Worm (Caenorhabditis elegans): ENCODE measurements around the gene ceh-43.

Gene ceh-43

ce11 chrIII:4495685-4496084 lies 45.9 kb upstream of the ceh-43 start:
- TF ChIP-seq F16B12.6 (tag; optimal IDR thresholded peaks at IDR 0.05) (no peak), dsc-1 (tag; optimal IDR thresholded peaks at IDR 0.05) (peak; percentile 95), skn-1 (tag; optimal IDR thresholded peaks at IDR 0.05) (no peak), lin-15B (tag; optimal IDR thresholded peaks at IDR 0.05) (no peak), nhr-11 (tag; optimal IDR thresholded peaks at IDR 0.05) (peak; percentile 16), nhr-47 (tag; optimal IDR thresholded peaks at IDR 0.05) (peak; percentile 49), efl-3 (GFP tag; optimal IDR thresholded peaks at IDR 0.05) (no peak), ces-1 (GFP tag; optimal IDR thresholded peaks at IDR 0.05) (no peak), fkh-8 (tag; optimal IDR thresholded peaks at IDR 0.05) (peak; percentile 89), ceh-90 (tag; optimal IDR thresholded peaks at IDR 0.05) (peak; percentile 0), hlh-17 (GFP tag; optimal IDR thresholded peaks at IDR 0.05; ENCODE audit: borderline replicate concordance) (no peak), unc-62 (GFP tag; optimal IDR thresholded peaks at IDR 0.05) (no peak), sox-4 (tag; optimal IDR thresholded peaks at IDR 0.05) (peak; percentile 56), Y116A8C.19 (tag; optimal IDR thresholded peaks at IDR 0.05; ENCODE audit: borderline replicate concordance) (no peak), zip-4 (GFP tag; optimal IDR thresholded peaks at IDR 0.05) (no peak), nhr-12 (tag; optimal IDR thresholded peaks at IDR 0.05) (no peak), efl-1 (optimal IDR thresholded peaks at IDR 0.05) (no peak), efl-1 (GFP tag; optimal IDR thresholded peaks at IDR 0.05 in 1 of 2) (no peak), nhr-85 (tag) (no peak), unc-86 (tag; optimal IDR thresholded peaks at IDR 0.05) (no peak), sptf-1 (tag; optimal IDR thresholded peaks at IDR 0.05) (no peak), swsn-7 (tag; optimal IDR thresholded peaks at IDR 0.05) (no peak), nhr-84 (tag; optimal IDR thresholded peaks at IDR 0.05) (no peak), egl-13 (tag; optimal IDR thresholded peaks at IDR 0.05) (peak; percentile 45), fos-1 (tag; optimal IDR thresholded peaks at IDR 0.05) (no peak), isw-1 (GFP tag; IDR thresholded peaks at IDR 0.05) (no peak), nhr-77 (tag; optimal IDR thresholded peaks at IDR 0.05) (no peak), lin-14 (GFP tag; optimal IDR thresholded peaks at IDR 0.05) (no peak), hlh-4 (tag; optimal IDR thresholded peaks at IDR 0.05) (no peak), mef-2 (tag; optimal IDR thresholded peaks at IDR 0.05) (no peak), elt-3 (tag; optimal IDR thresholded peaks at IDR 0.05) (no peak), hpl-2 (GFP tag; optimal IDR thresholded peaks at IDR 0.05) (no peak), pax-3 (tag; optimal IDR thresholded peaks at IDR 0.05) (peak; percentile 43), vab-15 (tag; optimal IDR thresholded peaks at IDR 0.05) (no peak), C34B4.2 (tag; optimal IDR thresholded peaks at IDR 0.05) (no peak)

ce11 chrIII:4495250-4495649 lies 45.5 kb upstream of the ceh-43 start:
- TF ChIP-seq ceh-63 (GFP tag; optimal IDR thresholded peaks at IDR 0.05): no peak
- peak; percentile 36 for TF ChIP-seq blmp-1 (tag; optimal IDR thresholded peaks at IDR 0.05)

- TF ChIP-seq unc-130 (tag; optimal IDR thresholded peaks at IDR 0.05) (peak; percentile 49), ceh-82 (tag; optimal IDR thresholded peaks at IDR 0.05) (no peak), C16A3.4 (tag; optimal IDR thresholded peaks at IDR 0.05) (peak; percentile 41), nhr-85 (tag) (peak; percentile 96), nhr-19 (GFP tag; conservative IDR thresholded peaks at IDR 0.05) (peak; percentile 60), irx-1 (tag; optimal IDR thresholded peaks at IDR 0.05) (no peak), aly-2 (tag; optimal IDR thresholded peaks at IDR 0.05) (no peak), nhr-47 (tag; optimal IDR thresholded peaks at IDR 0.05) (peak; percentile 37), pag-3 (tag; optimal IDR thresholded peaks at IDR 0.05; ENCODE audit: borderline replicate concordance, insufficient read depth) (peak; percentile 12), jun-1 (tag; optimal IDR thresholded peaks at IDR 0.05) (no peak), lin-35 (GFP tag; optimal IDR thresholded peaks at IDR 0.05) (peak; percentile 25 to 74), nhr-90 (tag; optimal IDR thresholded peaks at IDR 0.05; ENCODE audit: poor library complexity) (peak; percentile 78), dpl-1 (GFP tag; optimal IDR thresholded peaks at IDR 0.05) (peak; percentile 23 to 49 (median 32)), efl-1 (optimal IDR thresholded peaks at IDR 0.05) (peak in 1 of 2 experiments; percentile 12), efl-1 (GFP tag; optimal IDR thresholded peaks at IDR 0.05 in 1 of 2) (peak in 1 of 2 experiments; percentile 22), nhr-20 (tag; optimal IDR thresholded peaks at IDR 0.05) (peak; percentile 76), elt-3 (tag; optimal IDR thresholded peaks at IDR 0.05) (peak in 4 of 6 experiments; percentile 50 to 99 (median 70)), lin-14 (GFP tag; optimal IDR thresholded peaks at IDR 0.05) (peak; percentile 76), hlh-4 (tag; optimal IDR thresholded peaks at IDR 0.05) (no peak), mep-1 (tag; optimal IDR thresholded peaks at IDR 0.05) (peak; percentile 15), nhr-237 (tag; optimal IDR thresholded peaks at IDR 0.05) (no peak), lsy-2 (tag; optimal IDR thresholded peaks at IDR 0.05) (peak; percentile 26 to 63)
Observed at ce11 chrIII:4494541-4495010, 44.8 kb upstream of the ceh-43 start.
